Worm (Caenorhabditis elegans): Measurements from ENCODE around the gene fib-1.

ce11 chrV:15000055-15000704 lies 1.8 kb downstream of the fib-1 start, which contains the start of gene rps-16:
- TF ChIP-seq pqm-1 (tag; optimal IDR thresholded peaks at IDR 0.05), result no peak
- TF ChIP-seq F13H6.1 (tag; optimal IDR thresholded peaks at IDR 0.05), result no peak
- no peak for TF ChIP-seq hlh-15 (tag; optimal IDR thresholded peaks at IDR 0.05)
- no peak for TF ChIP-seq ceh-18 (tag; optimal IDR thresholded peaks at IDR 0.05)
- no peak for TF ChIP-seq fkh-10 (GFP tag; optimal IDR thresholded peaks at IDR 0.05)
- no peak for TF ChIP-seq hlh-6 (tag; optimal IDR thresholded peaks at IDR 0.05)
- TF ChIP-seq nhr-11 (tag; optimal IDR thresholded peaks at IDR 0.05), result no peak
- TF ChIP-seq pag-3 (tag; optimal IDR thresholded peaks at IDR 0.05; ENCODE audit: borderline replicate concordance), result no peak
- TF ChIP-seq ama-1 (optimal IDR thresholded peaks at IDR 0.05), result no peak
- TF ChIP-seq fax-1 (tag; optimal IDR thresholded peaks at IDR 0.05), result no peak
- no peak for TF ChIP-seq ceh-31 (tag; optimal IDR thresholded peaks at IDR 0.05)
- TF ChIP-seq rnt-1 (tag; optimal IDR thresholded peaks at IDR 0.05), result no peak

Data from whole organism, late embryonic.